Worm (Caenorhabditis elegans) whole organism, midembryonic: ENCODE data around the gene nhr-30.

Source experiments
- T22C8.4 ChIP-seq: fragments of 200-800 bp; sonication (Bioruptor generic); IDR thresholded peaks from 2 replicates; pipeline ENCODE4 v1.3.6; 2022; ENCODE audit warnings: missing genetic modification characterization, missing compliant biosample characterization
- flt-1 ChIP-seq: fragments of 200-800 bp; sonication (Bioruptor generic); IDR thresholded peaks from 2 replicates; pipeline ENCODE4 v1.3.6; 2022; ENCODE audit warnings: missing genetic modification characterization, missing compliant biosample characterization
- klf-2 ChIP-seq: fragments of 200-800 bp; sonication (Bioruptor generic); conservative IDR thresholded peaks from 2 replicates; pipeline ENCODE4 v1.3.6; 2022; ENCODE audit warnings: missing genetic modification reagents, missing genetic modification characterization, missing compliant biosample characterization
- med-1 ChIP-seq: sonication (generic microtip); optimal IDR thresholded peaks from 2 replicates; lab custom pipeline; 2017; ENCODE audit warnings: missing genetic modification characterization, mild to moderate bottlenecking, missing compliant biosample characterization, antibody characterized with exemption, missing genetic modification reagents; ENCODE audit not compliant: insufficient read depth
- ref-1 ChIP-seq: fragments of 200-800 bp; sonication (Bioruptor generic); conservative IDR thresholded peaks from 2 replicates; pipeline ENCODE4 v1.3.6; 2022; ENCODE audit warnings: missing genetic modification reagents, missing genetic modification characterization, missing compliant biosample characterization
- tab-1 ChIP-seq: fragments of 200-800 bp; sonication (Bioruptor generic); IDR thresholded peaks from 2 replicates; pipeline ENCODE4 v1.3.6; 2022; ENCODE audit warnings: missing genetic modification characterization, missing compliant biosample characterization
- ztf-29 ChIP-seq: fragments of 200-800 bp; sonication (Bioruptor generic); IDR thresholded peaks from 2 replicates; pipeline ENCODE4 v1.3.6; 2022; ENCODE audit warnings: missing genetic modification reagents, missing genetic modification characterization, missing compliant biosample characterization

ce11 chrV:9073322-9074038 lies 28.5 kb downstream of the nhr-30 start, which contains the start of gene oac-50:
- TF ChIP-seq T22C8.4 (GFP tag; lab: Robert Waterston, UW): no peak
- no peak for TF ChIP-seq flt-1 (GFP tag; lab: Robert Waterston, UW)
- TF ChIP-seq ref-1: no peak
- TF ChIP-seq ztf-29 (GFP tag; lab: Robert Waterston, UW): no peak
- no peak for TF ChIP-seq med-1
- no peak for TF ChIP-seq tab-1
- no peak for TF ChIP-seq klf-2 (GFP tag; lab: Robert Waterston, UW)
